Worm (Caenorhabditis elegans): ENCODE measurements around the gene col-141.

col-141 gene

ce11 chrV:6792565-6792964, 36.9 kb upstream of the col-141 start, which contains the start of gene gck-2:
gck-2 (minus strand) TSS chrV:6792665.
- TF ChIP-seq pat-9 (tag; optimal IDR thresholded peaks at IDR 0.05) (no peak), T23F11.4 (GFP tag; optimal IDR thresholded peaks at IDR 0.05) (no peak), pqm-1 (tag; optimal IDR thresholded peaks at IDR 0.05) (no peak)

ce11 chrV:6792973-6793372, 36.5 kb upstream of the col-141 start:
- TF ChIP-seq Y22D7AL.16 (tag; optimal IDR thresholded peaks at IDR 0.05), result no peak
- TF ChIP-seq ama-1 (optimal IDR thresholded peaks at IDR 0.05), result no peak
- no peak for TF ChIP-seq npax-4 (tag; optimal IDR thresholded peaks at IDR 0.05)
- no peak for TF ChIP-seq ceh-30 (tag; optimal IDR thresholded peaks at IDR 0.05)
- no peak for TF ChIP-seq hlh-8 (tag; optimal IDR thresholded peaks at IDR 0.05)
- no peak for TF ChIP-seq nhr-232 (tag; optimal IDR thresholded peaks at IDR 0.05)
- TF ChIP-seq syd-9 (tag; optimal IDR thresholded peaks at IDR 0.05), result no peak
- TF ChIP-seq pha-4 (tag; optimal IDR thresholded peaks at IDR 0.05), result no peak
- no peak for TF ChIP-seq unc-3 (GFP tag; conservative IDR thresholded peaks at IDR 0.05)
- TF ChIP-seq unc-3 (tag; optimal IDR thresholded peaks at IDR 0.05), result no peak
- TF ChIP-seq fax-1 (tag; optimal IDR thresholded peaks at IDR 0.05), result no peak
- TF ChIP-seq elt-4 (tag; optimal IDR thresholded peaks at IDR 0.05), result no peak
- no peak for TF ChIP-seq ahr-1 (tag; optimal IDR thresholded peaks at IDR 0.05)
- no peak for TF ChIP-seq ceh-48 (tag; optimal IDR thresholded peaks at IDR 0.05)
- TF ChIP-seq sdc-2 (tag; optimal IDR thresholded peaks at IDR 0.05), result no peak
- no peak for TF ChIP-seq C08G9.2 (tag; optimal IDR thresholded peaks at IDR 0.05)
- TF ChIP-seq ets-4 (tag; optimal IDR thresholded peaks at IDR 0.05), result no peak
- TF ChIP-seq pha-2 (tag; optimal IDR thresholded peaks at IDR 0.05), result no peak
- no peak for TF ChIP-seq ceh-2 (tag; optimal IDR thresholded peaks at IDR 0.05)

- TF ChIP-seq fkh-10 (GFP tag; optimal IDR thresholded peaks at IDR 0.05), result no peak
- peak; percentile 8 for TF ChIP-seq ceh-31 (tag; optimal IDR thresholded peaks at IDR 0.05)
- TF ChIP-seq ceh-22 (tag; optimal IDR thresholded peaks at IDR 0.05), result no peak
These were observed 35.7 kb upstream of the col-141 start, which contains the start of gene ZC404.1 for ce11 chrV:6793744-6794239. ZC404.1 (plus strand) TSS chrV:6794189.

DNA sequence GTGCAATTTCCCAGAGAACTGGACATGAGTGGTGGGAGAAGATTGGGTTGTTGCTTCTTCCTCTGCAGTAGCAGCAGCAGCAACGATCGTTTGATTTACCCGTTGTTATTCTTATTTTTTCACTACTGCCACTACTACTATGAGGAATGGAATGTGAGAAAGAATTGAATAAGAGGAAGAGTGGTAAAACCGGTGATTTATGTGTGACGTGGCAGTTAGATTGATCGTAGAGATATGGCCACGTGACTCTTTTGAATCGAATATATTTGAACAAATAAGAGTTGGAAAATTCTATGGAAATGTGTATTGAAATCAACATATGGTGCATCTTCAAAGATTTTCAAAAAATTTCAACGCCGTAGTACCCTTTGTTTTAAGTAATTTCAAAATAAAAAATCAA, 33.2 kb upstream of the col-141 start:
- TF ChIP-seq unc-42 (tag; optimal IDR thresholded peaks at IDR 0.05) (no peak), ets-4 (tag; optimal IDR thresholded peaks at IDR 0.05) (no peak), fax-1 (tag; optimal IDR thresholded peaks at IDR 0.05) (no peak), che-1 (tag; optimal IDR thresholded peaks at IDR 0.05) (no peak), dmd-4 (tag; optimal IDR thresholded peaks at IDR 0.05; ENCODE audit: borderline replicate concordance) (no peak), ceh-18 (tag; optimal IDR thresholded peaks at IDR 0.05) (no peak), hlh-15 (tag; optimal IDR thresholded peaks at IDR 0.05) (no peak), pax-1 (tag; optimal IDR thresholded peaks at IDR 0.05) (no peak), C08G9.2 (tag; optimal IDR thresholded peaks at IDR 0.05) (no peak), odd-2 (tag; optimal IDR thresholded peaks at IDR 0.05) (no peak), ceh-48 (tag; optimal IDR thresholded peaks at IDR 0.05) (no peak), ceh-6 (GFP tag; optimal IDR thresholded peaks at IDR 0.05) (no peak), tbx-2 (tag; optimal IDR thresholded peaks at IDR 0.05) (no peak), ceh-14 (tag; optimal IDR thresholded peaks at IDR 0.05) (no peak), F13H6.1 (tag; optimal IDR thresholded peaks at IDR 0.05) (no peak), ceh-9 (tag; optimal IDR thresholded peaks at IDR 0.05) (no peak), elt-4 (tag; optimal IDR thresholded peaks at IDR 0.05) (no peak), hlh-30 (tag; optimal IDR thresholded peaks at IDR 0.05; ENCODE audit: insufficient read depth) (no peak)
